Fruit fly (Drosophila melanogaster) whole organism, embryonic: Measurements from ENCODE around the gene mRpS35.
A peak's percentile ranks its signal among the peaks of the same experiment; 100 is the strongest.

Experiments
- Blimp-1 ChIP-seq: fragments of 200-800 bp; sonication (Bioruptor generic); optimal IDR thresholded peaks from 3 replicates; lab custom pipeline; 2018; ENCODE audit warnings: missing biosample characterization, missing genetic modification characterization, mild to moderate bottlenecking, moderate library complexity, missing genetic modification reagents
- CG10209 ChIP-seq: fragments of 200-800 bp; sonication (Bioruptor generic); optimal IDR thresholded peaks from 3 replicates; lab custom pipeline; 2017; ENCODE audit warnings: missing biosample characterization, mild to moderate bottlenecking, missing genetic modification characterization, missing genetic modification reagents
- CG11085 ChIP-seq: fragments of 200-800 bp; sonication (Bioruptor generic); IDR thresholded peaks from 2 replicates; pipeline ENCODE4 v1.3.6; 2022; ENCODE audit warnings: missing biosample characterization, missing genetic modification characterization
- CG12236 ChIP-seq: fragments of 200-800 bp; sonication (Bioruptor generic); optimal IDR thresholded peaks from 2 replicates; lab custom pipeline; 2016; ENCODE audit warnings: missing biosample characterization, missing genetic modification characterization
- CG14441 ChIP-seq: fragments of 200-800 bp; sonication (Bioruptor generic); IDR thresholded peaks from 2 replicates; pipeline ENCODE4 v1.3.6; 2022; ENCODE audit warnings: missing biosample characterization, missing genetic modification characterization
- CG14710 ChIP-seq: fragments of 200-800 bp; sonication (Bioruptor generic); optimal IDR thresholded peaks from 3 replicates; lab custom pipeline; 2019; ENCODE audit warnings: missing biosample characterization, mild to moderate bottlenecking, missing genetic modification characterization, moderate library complexity
- CG1603 ChIP-seq: fragments of 200-800 bp; sonication (Bioruptor generic); optimal IDR thresholded peaks from 2 replicates; lab custom pipeline; 2019; ENCODE audit warnings: missing biosample characterization, mild to moderate bottlenecking, missing genetic modification characterization, moderate library complexity
- CG16863 ChIP-seq: fragments of 200-800 bp; sonication (Bioruptor generic); optimal IDR thresholded peaks from 3 replicates; lab custom pipeline; 2016; ENCODE audit warnings: missing biosample characterization, missing genetic modification characterization
- CG17802 ChIP-seq: fragments of 200-800 bp; sonication (Bioruptor generic); optimal IDR thresholded peaks from 2 replicates; lab custom pipeline; 2018; ENCODE audit warnings: missing biosample characterization, mild to moderate bottlenecking, missing genetic modification characterization, moderate library complexity
- CG18011 ChIP-seq: fragments of 200-800 bp; sonication (Bioruptor generic); optimal IDR thresholded peaks from 2 replicates; lab custom pipeline; 2017; ENCODE audit warnings: missing biosample characterization, missing genetic modification characterization, mild to moderate bottlenecking, moderate library complexity, missing genotype
- CG18476 ChIP-seq: fragments of 200-800 bp; sonication (Bioruptor generic); optimal IDR thresholded peaks from 2 replicates; lab custom pipeline; 2016; ENCODE audit warnings: missing biosample characterization, mild to moderate bottlenecking, missing genetic modification characterization
- CG2120 ChIP-seq: fragments of 200-800 bp; sonication (Bioruptor generic); optimal IDR thresholded peaks from 3 replicates; lab custom pipeline; 2016; ENCODE audit warnings: missing biosample characterization, missing genetic modification characterization
- CG2202 ChIP-seq: fragments of 200-800 bp; sonication (Bioruptor generic); optimal IDR thresholded peaks from 2 replicates; lab custom pipeline; 2018; ENCODE audit warnings: missing biosample characterization, mild to moderate bottlenecking, missing genetic modification characterization
- CG2712 ChIP-seq: fragments of 200-800 bp; optimal IDR thresholded peaks from 3 replicates; lab custom pipeline; 2019; ENCODE audit warnings: missing biosample characterization, mild to moderate bottlenecking, missing genetic modification characterization, moderate library complexity
- CG2875 ChIP-seq: fragments of 200-800 bp; sonication (Bioruptor generic); optimal IDR thresholded peaks from 2 replicates; lab custom pipeline; 2017; ENCODE audit warnings: missing biosample characterization, mild to moderate bottlenecking, missing genetic modification characterization, missing genetic modification reagents
- CG30020 ChIP-seq: fragments of 200-800 bp; optimal IDR thresholded peaks from 2 replicates; lab custom pipeline; 2019; ENCODE audit warnings: missing biosample characterization, mild to moderate bottlenecking, missing genetic modification characterization, moderate library complexity
- CG3995 ChIP-seq: fragments of 200-800 bp; sonication (Bioruptor generic); optimal IDR thresholded peaks from 3 replicates; lab custom pipeline; 2016; ENCODE audit warnings: missing biosample characterization, missing genetic modification characterization
- CG42726 ChIP-seq: fragments of 200-800 bp; sonication (Bioruptor generic); IDR thresholded peaks from 2 replicates; pipeline ENCODE4 v1.3.6; 2022; ENCODE audit warnings: missing biosample characterization, missing genetic modification characterization; ENCODE audit not compliant: partially characterized antibody
- CG4360 ChIP-seq: fragments of 200-800 bp; sonication (Bioruptor generic); IDR thresholded peaks from 2 replicates; pipeline ENCODE4 v1.3.6; 2022; ENCODE audit warnings: missing biosample characterization, missing genetic modification characterization
- CG7839 ChIP-seq: fragments of 200-800 bp; sonication (Bioruptor generic); optimal IDR thresholded peaks from 3 replicates; lab custom pipeline; 2018; ENCODE audit warnings: missing biosample characterization, mild to moderate bottlenecking, missing genetic modification characterization, moderate library complexity
- CG7928 ChIP-seq: fragments of 200-800 bp; sonication (Bioruptor generic); optimal IDR thresholded peaks from 2 replicates; lab custom pipeline; 2017; ENCODE audit warnings: missing biosample characterization, mild to moderate bottlenecking, missing genetic modification characterization
- CG8765 ChIP-seq: fragments of 200-800 bp; sonication (Bioruptor generic); IDR thresholded peaks from 2 replicates; pipeline ENCODE4 v1.3.6; 2022; ENCODE audit warnings: missing biosample characterization, missing genetic modification characterization
- HLHmδ ChIP-seq: fragments of 200-800 bp; sonication (Bioruptor generic); optimal IDR thresholded peaks from 2 replicates; lab custom pipeline; 2018; ENCODE audit warnings: missing biosample characterization, mild to moderate bottlenecking, missing genetic modification characterization, moderate library complexity
- HmgD ChIP-seq: fragments of 200-800 bp; sonication (Bioruptor generic); optimal IDR thresholded peaks from 3 replicates; lab custom pipeline; 2016; ENCODE audit warnings: missing biosample characterization, missing genetic modification characterization
- Hr51 ChIP-seq, 2 experiments: fragments of 200-800 bp; sonication (Bioruptor generic); optimal IDR thresholded peaks; 2 replicates in 1 of 2; 3 replicates in 1 of 2; lab custom pipeline; 2016 to 2018; ENCODE audit warnings: missing biosample characterization in 2 of 2, missing genetic modification characterization in 2 of 2, mild to moderate bottlenecking in 1 of 2, moderate library complexity in 1 of 2
- Mad ChIP-seq: fragments of 200-800 bp; sonication (Bioruptor generic); optimal IDR thresholded peaks from 2 replicates; lab custom pipeline; 2016; ENCODE audit warnings: missing biosample characterization, missing genetic modification characterization
- Optix ChIP-seq: fragments of 200-800 bp; sonication (Bioruptor generic); IDR thresholded peaks from 3 replicates; pipeline ENCODE4 v1.3.6; 2022; ENCODE audit warnings: missing biosample characterization, missing genetic modification characterization
- Stat92E ChIP-seq, 3 experiments: fragments of >200 bp in 2 of 3; fragments of 200-800 bp in 1 of 3; sonication (Bioruptor generic) in 1 of 3; optimal IDR thresholded peaks; 2 replicates each; lab custom pipeline; 2017 to 2019; ENCODE audit warnings: missing biosample characterization in 3 of 3, missing genetic modification characterization in 3 of 3, mild to moderate bottlenecking in 1 of 3, moderate library complexity in 1 of 3
- Vsx1 ChIP-seq: fragments of 200-800 bp; sonication (Bioruptor generic); optimal IDR thresholded peaks from 2 replicates; lab custom pipeline; 2017; ENCODE audit warnings: missing biosample characterization, mild to moderate bottlenecking, missing genetic modification characterization, missing genetic modification reagents
- YL-1 ChIP-seq: fragments of 200-800 bp; sonication (Bioruptor generic); optimal IDR thresholded peaks from 3 replicates; lab custom pipeline; 2017; ENCODE audit warnings: missing biosample characterization, mild to moderate bottlenecking, missing genetic modification characterization
- chif ChIP-seq, 2 experiments: fragments of 200-800 bp; sonication (Bioruptor generic); optimal IDR thresholded peaks; 3 replicates each; lab custom pipeline; 2016; ENCODE audit warnings: missing biosample characterization in 2 of 2, missing genetic modification characterization in 2 of 2
- chinmo ChIP-seq: fragments of 200-800 bp; sonication (Bioruptor generic); IDR thresholded peaks from 4 replicates; pipeline ENCODE4 v1.3.6; 2022; ENCODE audit warnings: missing biosample characterization, missing genetic modification characterization; ENCODE audit not compliant: partially characterized antibody
- ci ChIP-seq: fragments of 200-800 bp; sonication (Bioruptor generic); IDR thresholded peaks from 3 replicates; pipeline ENCODE4 v1.3.6; 2022; ENCODE audit warnings: missing biosample characterization, missing genetic modification characterization
- crc ChIP-seq: fragments of 200-800 bp; sonication (Bioruptor generic); optimal IDR thresholded peaks from 2 replicates; lab custom pipeline; 2016; ENCODE audit warnings: missing biosample characterization, missing genetic modification characterization
- grn ChIP-seq: fragments of 200-800 bp; sonication (Bioruptor generic); optimal IDR thresholded peaks from 3 replicates; lab custom pipeline; 2017; ENCODE audit warnings: missing biosample characterization, missing genetic modification characterization
- her ChIP-seq: fragments of 200-800 bp; sonication (Bioruptor generic); optimal IDR thresholded peaks from 2 replicates; lab custom pipeline; 2016; ENCODE audit warnings: missing biosample characterization, missing genetic modification characterization
- ken ChIP-seq: fragments of 200-800 bp; sonication (Bioruptor generic); IDR thresholded peaks from 3 replicates; pipeline ENCODE4 v1.3.6; 2022; ENCODE audit warnings: missing biosample characterization, missing genetic modification characterization
- kni ChIP-seq: fragments of 200-800 bp; sonication (Bioruptor generic); optimal IDR thresholded peaks from 3 replicates; lab custom pipeline; 2017; ENCODE audit warnings: mild to moderate bottlenecking, missing biosample characterization, missing genetic modification reagents, missing genetic modification characterization
- lilli ChIP-seq: fragments of 200-800 bp; sonication (Bioruptor generic); optimal IDR thresholded peaks from 3 replicates; lab custom pipeline; 2016; ENCODE audit warnings: missing biosample characterization, missing genetic modification characterization
- lov ChIP-seq, 2 experiments: fragments of 200-800 bp in 1 of 2; fragments of >200 bp in 1 of 2; sonication (Bioruptor generic) in 1 of 2; IDR thresholded peaks in 1 of 2; optimal IDR thresholded peaks in 1 of 2; 2 replicates in 1 of 2; 3 replicates in 1 of 2; pipeline versions ENCODE4 v1.3.6 to Lab custom; 2017 to 2022; ENCODE audit warnings: missing biosample characterization in 1 of 2, missing genetic modification characterization in 1 of 2
- oc ChIP-seq: fragments of 200-800 bp; sonication (Bioruptor generic); optimal IDR thresholded peaks from 2 replicates; lab custom pipeline; 2018; ENCODE audit warnings: missing biosample characterization, mild to moderate bottlenecking, missing genetic modification characterization, moderate library complexity
- org-1 ChIP-seq: fragments of 200-800 bp; sonication (Bioruptor generic); optimal IDR thresholded peaks from 2 replicates; lab custom pipeline; 2017; ENCODE audit warnings: missing biosample characterization, missing genetic modification characterization
- scrt ChIP-seq: fragments of 200-800 bp; sonication (Bioruptor generic); optimal IDR thresholded peaks from 2 replicates; lab custom pipeline; 2018; ENCODE audit warnings: missing biosample characterization, mild to moderate bottlenecking, missing genetic modification characterization, moderate library complexity
- sens-2 ChIP-seq: fragments of 200-800 bp; sonication (Bioruptor generic); IDR thresholded peaks from 2 replicates; pipeline ENCODE4 v1.3.6; 2022; ENCODE audit warnings: missing biosample characterization, missing genetic modification characterization
- tin ChIP-seq: fragments of 200-800 bp; sonication (Bioruptor generic); optimal IDR thresholded peaks from 3 replicates; lab custom pipeline; 2016; ENCODE audit warnings: missing biosample characterization, missing genetic modification characterization
- trem ChIP-seq: fragments of 200-800 bp; optimal IDR thresholded peaks from 3 replicates; lab custom pipeline; 2019; ENCODE audit warnings: missing biosample characterization, mild to moderate bottlenecking, missing genetic modification characterization, moderate library complexity
- ttk ChIP-seq: fragments of 200-800 bp; sonication (Bioruptor generic); IDR thresholded peaks from 2 replicates; pipeline ENCODE4 v2.1.2; 2022; ENCODE audit warnings: missing biosample characterization, missing genetic modification characterization
- vnd ChIP-seq: fragments of 200-800 bp; sonication (Bioruptor generic); IDR thresholded peaks from 3 replicates; pipeline ENCODE4 v1.3.6; 2022; ENCODE audit warnings: missing biosample characterization, missing genetic modification characterization; ENCODE audit not compliant: partially characterized antibody

mRpS35 gene

DNA sequence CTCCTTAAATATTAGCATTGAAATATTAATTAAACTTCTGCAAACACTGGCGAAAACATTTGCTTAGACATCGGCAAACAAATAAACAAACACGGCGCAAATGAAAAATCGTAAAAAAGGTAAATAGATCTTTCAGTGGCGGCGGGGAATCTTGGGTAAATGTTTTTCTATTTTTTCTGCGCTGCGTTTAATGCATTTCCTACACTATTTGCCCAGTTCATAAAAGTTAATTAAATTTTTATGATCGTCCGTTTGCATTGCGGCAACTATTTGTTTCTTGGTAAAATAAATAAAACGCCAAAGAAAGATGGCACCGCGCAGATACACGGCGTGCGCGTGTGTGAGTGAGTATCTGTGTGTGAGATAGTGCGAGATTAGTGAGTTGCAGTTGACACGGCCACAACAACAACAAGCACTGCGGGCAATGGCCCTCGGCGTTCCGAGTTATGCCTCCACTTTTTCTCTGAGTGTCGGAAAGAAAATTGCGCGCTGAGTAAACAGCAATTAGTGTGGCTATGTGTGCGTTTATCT lies 17.8 kb downstream of the mRpS35 start (continued):
- TF ChIP-seq CG2712 (tag; lab: Kevin White, UChicago) = peak; percentile 61
- TF ChIP-seq oc = peak; percentile 44
- peak; percentile 12 for TF ChIP-seq scrt (GFP tag; lab: Kevin White, UChicago)
- TF ChIP-seq her = peak; percentile 34
- TF ChIP-seq trem = peak; percentile 3
- peak; percentile 55 for TF ChIP-seq CG1603 (tag; lab: Kevin White, UChicago)
- peak; percentile 8 for TF ChIP-seq CG10209 (GFP tag; lab: Kevin White, UChicago)
- TF ChIP-seq CG2202 (tag; lab: Kevin White, UChicago) = peak; percentile 55
- no peak for TF ChIP-seq vnd (GFP tag; lab: Robert Waterston, UW)
- TF ChIP-seq tin = no peak
- TF ChIP-seq CG4360 (GFP tag; lab: Robert Waterston, UW) = peak; percentile 92
- no peak for TF ChIP-seq CG30020 (tag; lab: Kevin White, UChicago)
- TF ChIP-seq CG14441 = peak; percentile 43; the same call in 1 of the 2 replicates
- TF ChIP-seq org-1 (GFP tag; lab: Kevin White, UChicago) = peak; percentile 58
- TF ChIP-seq CG12236 (GFP tag; lab: Kevin White, UChicago) = peak; percentile 47
- TF ChIP-seq HLHmδ = peak; percentile 81
- peak; percentile 88 for TF ChIP-seq grn
- TF ChIP-seq Optix = no peak
- no peak for TF ChIP-seq CG7928 (GFP tag; lab: Kevin White, UChicago)
- no peak for TF ChIP-seq CG3995
- TF ChIP-seq Mad (GFP tag; lab: Kevin White, UChicago) = peak; percentile 30
- TF ChIP-seq CG2875 (GFP tag; lab: Kevin White, UChicago) = peak; percentile 65
- no peak for TF ChIP-seq YL-1 (GFP tag; lab: Kevin White, UChicago)
- TF ChIP-seq ken (GFP tag; lab: Robert Waterston, UW) = no peak
- TF ChIP-seq Vsx1 (GFP tag; lab: Kevin White, UChicago) = peak; percentile 56
- peak; percentile 21 for TF ChIP-seq CG16863 (GFP tag; lab: Kevin White, UChicago)
- peak; percentile 63 for TF ChIP-seq kni (GFP tag; lab: Kevin White, UChicago)
- TF ChIP-seq CG2120 = no peak
- peak; percentile 30; the same call in 1 of the 2 replicates for TF ChIP-seq sens-2 (GFP tag; lab: Robert Waterston, UW)
- TF ChIP-seq CG18011 = peak; percentile 6
- peak; percentile 8 for TF ChIP-seq CG18476 (GFP tag; lab: Kevin White, UChicago)
- TF ChIP-seq chinmo = peak; percentile 76; the same call in 2 of the 4 replicates
- peak; percentile 3 for TF ChIP-seq lilli (GFP tag; lab: Kevin White, UChicago)
- peak; percentile 3 to 43 for TF ChIP-seq chif (GFP tag; optimal IDR thresholded peaks at IDR 0.05; lab: Kevin White, UChicago)
- TF ChIP-seq ci (GFP tag; lab: Robert Waterston, UW) = peak; percentile 69
- no peak for TF ChIP-seq CG17802 (tag; lab: Kevin White, UChicago)
- no peak for TF ChIP-seq ttk (GFP tag; lab: Robert Waterston, UW)
- TF ChIP-seq CG7839 = no peak
- TF ChIP-seq Stat92E (GFP tag; optimal IDR thresholded peaks at IDR 0.05; lab: Kevin White, UChicago) = peak in 1 of 3 experiments; percentile 28
- TF ChIP-seq HmgD (GFP tag; lab: Kevin White, UChicago) = peak; percentile 11
- TF ChIP-seq lov (optimal IDR thresholded peaks at IDR 0.05; lab: Kevin White, UChicago) = no peak
- peak; percentile 27; the same call in 1 of the 3 replicates for TF ChIP-seq lov (GFP tag; IDR thresholded peaks at IDR 0.05; lab: Robert Waterston, UW)
- no peak for TF ChIP-seq CG42726 (GFP tag; lab: Robert Waterston, UW)
- TF ChIP-seq CG8765 (GFP tag; lab: Robert Waterston, UW) = peak; percentile 26; the same call in 1 of the 2 replicates
- TF ChIP-seq Hr51 (GFP tag; optimal IDR thresholded peaks at IDR 0.05; lab: Kevin White, UChicago) = peak in 1 of 2 experiments; percentile 47
- TF ChIP-seq CG11085 (GFP tag; lab: Robert Waterston, UW) = no peak
- no peak for TF ChIP-seq crc (GFP tag; lab: Kevin White, UChicago)
- TF ChIP-seq CG14710 (tag; lab: Kevin White, UChicago) = peak; percentile 59
- TF ChIP-seq Blimp-1 (GFP tag; lab: Kevin White, UChicago) = peak; percentile 58
